Fruit fly (Drosophila melanogaster): ENCODE data around the gene Krn.

Krn gene

DNA sequence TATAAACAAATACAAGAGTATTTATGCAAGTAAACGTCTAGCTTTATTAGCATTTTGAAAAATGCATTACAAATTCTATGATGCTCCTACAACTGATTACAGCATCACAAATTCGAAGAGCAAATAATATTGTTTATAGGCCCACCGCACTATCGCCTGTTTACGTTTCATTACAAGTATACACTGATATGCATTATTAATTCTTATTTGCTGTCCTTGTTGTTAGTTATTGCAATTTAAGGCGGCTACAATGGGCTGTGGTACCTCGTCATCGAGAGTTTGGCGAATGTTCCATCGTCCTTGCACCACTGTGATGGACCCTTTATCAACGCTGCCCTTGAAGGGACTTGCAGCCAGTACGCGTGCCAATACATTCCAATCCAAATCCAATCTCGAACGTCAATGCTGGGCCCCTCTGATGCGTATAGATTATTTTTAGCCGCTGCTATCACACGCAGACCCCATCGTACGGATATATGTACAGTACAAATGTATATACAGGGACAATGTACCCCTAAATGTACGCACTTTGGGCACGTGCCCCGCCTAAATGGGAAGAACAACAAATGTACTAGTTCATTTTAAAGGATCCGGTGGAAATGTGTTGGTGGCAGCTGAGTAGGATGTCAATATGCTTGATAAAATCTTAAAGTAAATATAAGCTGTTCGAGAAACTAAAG, 2.8 kb upstream of the Krn start (continued):
- TF ChIP-seq pan (optimal IDR thresholded peaks at IDR 0.05) = no peak
- no peak for TF ChIP-seq pan (GFP tag; optimal IDR thresholded peaks at IDR 0.05 in 1 of 2, IDR thresholded peaks at IDR 0.05 in 1 of 2)
- peak; percentile 4 for TF ChIP-seq Ssrp (tag; optimal IDR thresholded peaks at IDR 0.05)
- no peak for TF ChIP-seq her (GFP tag; optimal IDR thresholded peaks at IDR 0.05)
- no peak for TF ChIP-seq CG11456 (GFP tag; IDR thresholded peaks at IDR 0.05)
- TF ChIP-seq PHDP (tag; optimal IDR thresholded peaks at IDR 0.05) = no peak
- no peak for TF ChIP-seq CG1792 (GFP tag; optimal IDR thresholded peaks at IDR 0.05)
- TF ChIP-seq tna (GFP tag; IDR thresholded peaks at IDR 0.05; ENCODE audit: partially characterized antibody) = no peak
- no peak for TF ChIP-seq knrl (GFP tag; IDR thresholded peaks at IDR 0.05; ENCODE audit: partially characterized antibody)
- TF ChIP-seq Oaz (GFP tag; IDR thresholded peaks at IDR 0.05) = no peak
- TF ChIP-seq HHEX (GFP tag; optimal IDR thresholded peaks at IDR 0.05) = peak; percentile 27
- TF ChIP-seq Antp (GFP tag; optimal IDR thresholded peaks at IDR 0.05) = no peak
- TF ChIP-seq seq (GFP tag; IDR thresholded peaks at IDR 0.05) = 0 out of 2 replicates have a peak, but pooled peaks have one; percentile 39
- peak; percentile 47 for TF ChIP-seq Ets65A (GFP tag)
- TF ChIP-seq CG12942 (GFP tag; optimal IDR thresholded peaks at IDR 0.05) = no peak
- no peak for TF ChIP-seq CG7357 (GFP tag; IDR thresholded peaks at IDR 0.05)
- TF ChIP-seq CG10431 (GFP tag; optimal IDR thresholded peaks at IDR 0.05) = no peak
- TF ChIP-seq onecut (GFP tag; IDR thresholded peaks at IDR 0.05) = no peak
- TF ChIP-seq CG4424 (GFP tag; optimal IDR thresholded peaks at IDR 0.05) = no peak
- no peak for TF ChIP-seq CG8290 (GFP tag; optimal IDR thresholded peaks at IDR 0.05)
- peak in 1 of 2 experiments; percentile 7 for TF ChIP-seq CG8290 (tag; optimal IDR thresholded peaks at IDR 0.05)
- no peak for TF ChIP-seq CG8281 (tag; optimal IDR thresholded peaks at IDR 0.05)
- peak; percentile 36 for TF ChIP-seq bab2 (GFP tag; optimal IDR thresholded peaks at IDR 0.05)
- TF ChIP-seq NC2β (GFP tag; optimal IDR thresholded peaks at IDR 0.05) = peak; percentile 10
- TF ChIP-seq ac (GFP tag; optimal IDR thresholded peaks at IDR 0.05) = peak; percentile 17
- no peak for TF ChIP-seq ap (GFP tag; IDR thresholded peaks at IDR 0.05)

DNA sequence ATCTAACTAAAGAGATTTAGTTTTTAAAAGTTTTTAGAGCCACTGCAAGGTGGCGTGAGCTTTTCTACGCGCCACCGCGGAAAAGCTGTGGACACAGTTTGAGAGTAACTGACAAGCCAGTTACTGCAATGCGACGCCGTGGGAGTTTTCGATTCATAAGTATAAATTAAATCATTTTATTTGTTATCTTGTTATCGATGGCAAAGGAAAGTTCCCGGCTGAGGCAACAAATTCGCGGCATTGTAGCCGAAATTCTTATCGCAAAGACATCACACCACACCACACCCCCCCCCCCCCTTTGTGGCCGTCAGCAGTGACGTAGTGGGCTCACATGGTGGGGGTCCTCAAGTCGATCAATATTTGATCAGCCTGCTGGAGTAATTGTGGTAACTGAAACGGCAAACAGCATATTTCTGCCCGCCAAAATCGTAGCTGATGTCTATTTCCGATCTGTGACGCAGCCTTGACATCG, 1.8 kb upstream of the Krn start:
- TF ChIP-seq h (optimal IDR thresholded peaks at IDR 0.05) = no peak
- TF ChIP-seq CG4282 (GFP tag; optimal IDR thresholded peaks at IDR 0.05) = peak; percentile 6
- peak; percentile 12 for TF ChIP-seq CG18011 (GFP tag; optimal IDR thresholded peaks at IDR 0.05)
- 0 out of 2 replicates have a peak, but pooled peaks have one; percentile 14 for TF ChIP-seq CG31441 (GFP tag; IDR thresholded peaks at IDR 0.05)
- TF ChIP-seq ftz-f1 (GFP tag; optimal IDR thresholded peaks at IDR 0.05) = no peak
- TF ChIP-seq Pdp1 (GFP tag; optimal IDR thresholded peaks at IDR 0.05) = peak in 1 of 2 experiments; percentile 36
- TF ChIP-seq Nf-YA (GFP tag; IDR thresholded peaks at IDR 0.05) = no peak
- TF ChIP-seq pros (GFP tag; optimal IDR thresholded peaks at IDR 0.05) = no peak
- TF ChIP-seq CG14860 (GFP tag; IDR thresholded peaks at IDR 0.05; ENCODE audit: partially characterized antibody) = peak; percentile 48; the same call in 2 of the 3 replicates
- TF ChIP-seq CG11696 (GFP tag; IDR thresholded peaks at IDR 0.05) = no peak
- TF ChIP-seq Chrac-16 (GFP tag; optimal IDR thresholded peaks at IDR 0.05) = no peak
- no peak for TF ChIP-seq CG7928 (GFP tag; optimal IDR thresholded peaks at IDR 0.05)
- no peak for TF ChIP-seq Hmx (GFP tag; optimal IDR thresholded peaks at IDR 0.05)
- no peak for TF ChIP-seq Aef1 (GFP tag; IDR thresholded peaks at IDR 0.05)
- TF ChIP-seq cg (GFP tag; optimal IDR thresholded peaks at IDR 0.05) = no peak
- TF ChIP-seq kni (GFP tag; optimal IDR thresholded peaks at IDR 0.05) = no peak
- TF ChIP-seq C15 (GFP tag; IDR thresholded peaks at IDR 0.05) = no peak
- TF ChIP-seq CG1529 (GFP tag; optimal IDR thresholded peaks at IDR 0.05) = no peak
- no peak for TF ChIP-seq CG8281 (tag; optimal IDR thresholded peaks at IDR 0.05)
- TF ChIP-seq eyg (GFP tag; optimal IDR thresholded peaks at IDR 0.05) = no peak
- TF ChIP-seq CG13894 (tag; optimal IDR thresholded peaks at IDR 0.05) = peak; percentile 45
- TF ChIP-seq CG18476 (GFP tag; optimal IDR thresholded peaks at IDR 0.05) = no peak
- no peak for TF ChIP-seq cato (GFP tag; optimal IDR thresholded peaks at IDR 0.05; ENCODE audit: borderline replicate concordance)
- no peak for TF ChIP-seq tin (GFP tag; optimal IDR thresholded peaks at IDR 0.05)
- TF ChIP-seq nerfin-2 (GFP tag; IDR thresholded peaks at IDR 0.05; ENCODE audit: partially characterized antibody) = no peak
- no peak for TF ChIP-seq Mrtf (GFP tag; IDR thresholded peaks at IDR 0.05)
- no peak for TF ChIP-seq CG3847 (GFP tag; IDR thresholded peaks at IDR 0.05)

Measured in whole organism, embryonic.